Fruit fly (Drosophila melanogaster) whole organism, adult: Measurements from ENCODE around the gene CG7766.

ENCODE experiments used
- CG12768 ChIP-seq: fragments of 200-800 bp; sonication (Bioruptor generic); optimal IDR thresholded peaks from 2 replicates; lab custom pipeline; 2017; ENCODE audit warnings: missing biosample characterization, missing genetic modification characterization, mild to moderate bottlenecking, moderate library complexity, missing genetic modification reagents
- CG14711 ChIP-seq: fragments of 200-800 bp; sonication (Bioruptor generic); optimal IDR thresholded peaks from 2 replicates; lab custom pipeline; 2018; ENCODE audit warnings: missing biosample characterization, mild to moderate bottlenecking, missing genetic modification characterization, moderate library complexity
- CG1620 ChIP-seq: fragments of 200-800 bp; sonication (Bioruptor generic); optimal IDR thresholded peaks from 2 replicates; lab custom pipeline; 2016; ENCODE audit warnings: missing biosample characterization, missing genetic modification characterization
- CG33017 ChIP-seq: fragments of 200-800 bp; sonication (Bioruptor generic); optimal IDR thresholded peaks from 2 replicates; lab custom pipeline; 2018; ENCODE audit warnings: missing biosample characterization, mild to moderate bottlenecking, missing genetic modification characterization, moderate library complexity
- CG5204 ChIP-seq: fragments of 200-800 bp; sonication (Bioruptor generic); optimal IDR thresholded peaks from 2 replicates; lab custom pipeline; 2016; ENCODE audit warnings: missing biosample characterization, missing genetic modification characterization
- CG7045 ChIP-seq: fragments of 200-800 bp; sonication (Bioruptor generic); optimal IDR thresholded peaks from 2 replicates; lab custom pipeline; 2017; ENCODE audit warnings: missing biosample characterization, mild to moderate bottlenecking, missing genetic modification characterization
- CG7101 ChIP-seq: fragments of 200-800 bp; sonication (Bioruptor generic); optimal IDR thresholded peaks from 2 replicates; lab custom pipeline; 2018; ENCODE audit warnings: missing biosample characterization, mild to moderate bottlenecking, missing genetic modification characterization, moderate library complexity
- Clk ChIP-seq: fragments of 200-800 bp; sonication (Bioruptor generic); optimal IDR thresholded peaks from 2 replicates; lab custom pipeline; 2017; ENCODE audit warnings: missing biosample characterization, missing genetic modification characterization
- Crg-1 ChIP-seq: fragments of 200-800 bp; sonication (Bioruptor generic); optimal IDR thresholded peaks from 2 replicates; lab custom pipeline; 2016; ENCODE audit warnings: missing biosample characterization, missing genetic modification characterization
- Hr96 ChIP-seq: fragments of 200-800 bp; sonication (Bioruptor generic); optimal IDR thresholded peaks from 2 replicates; lab custom pipeline; 2016; ENCODE audit warnings: missing biosample characterization, missing genetic modification characterization
- Mnt ChIP-seq: fragments of 200-800 bp; sonication (Bioruptor generic); optimal IDR thresholded peaks from 2 replicates; lab custom pipeline; 2016; ENCODE audit warnings: missing biosample characterization, mild to moderate bottlenecking, missing genetic modification characterization
- bab1 ChIP-seq: fragments of 200-800 bp; sonication (Bioruptor generic); optimal IDR thresholded peaks from 3 replicates; lab custom pipeline; 2019; ENCODE audit warnings: missing biosample characterization, mild to moderate bottlenecking, missing genetic modification characterization, moderate library complexity
- cic ChIP-seq: fragments of 200-800 bp; sonication (Bioruptor generic); optimal IDR thresholded peaks from 2 replicates; lab custom pipeline; 2017; ENCODE audit warnings: missing biosample characterization, mild to moderate bottlenecking, missing genetic modification characterization, moderate library complexity
- kay ChIP-seq: fragments of 200-800 bp; sonication (Bioruptor generic); peaks from one replicate; lab custom pipeline; 2016; ENCODE audit warnings: missing biosample characterization, missing genetic modification characterization, borderline replicate concordance
- ovo ChIP-seq: fragments of 200-800 bp; sonication (Bioruptor generic); optimal IDR thresholded peaks from 2 replicates; lab custom pipeline; 2016; ENCODE audit warnings: missing biosample characterization, missing genetic modification characterization
- pad ChIP-seq: fragments of 200-800 bp; sonication (Bioruptor generic); optimal IDR thresholded peaks from 3 replicates; lab custom pipeline; 2017; ENCODE audit warnings: missing biosample characterization, missing genetic modification characterization, mild to moderate bottlenecking, moderate library complexity, missing genetic modification reagents
- tj ChIP-seq: fragments of 200-800 bp; sonication (Bioruptor generic); optimal IDR thresholded peaks from 3 replicates; lab custom pipeline; 2017; ENCODE audit warnings: missing biosample characterization, mild to moderate bottlenecking, missing genetic modification characterization, moderate library complexity
- toe ChIP-seq: fragments of 200-800 bp; sonication (Bioruptor generic); optimal IDR thresholded peaks from 2 replicates; lab custom pipeline; 2016; ENCODE audit warnings: missing biosample characterization, missing genetic modification characterization

Gene CG7766

dm6 chrX:9043711-9044505, 59.6 kb downstream of the CG7766 start:
- TF ChIP-seq CG7045: no peak
- TF ChIP-seq Mnt: no peak
- no peak for TF ChIP-seq Crg-1 (GFP tag; lab: Kevin White, UChicago)
- no peak for TF ChIP-seq toe (GFP tag; lab: Kevin White, UChicago)
- no peak for TF ChIP-seq kay (GFP tag; lab: Kevin White, UChicago)
- TF ChIP-seq Clk (GFP tag; lab: Kevin White, UChicago): no peak
- no peak for TF ChIP-seq CG14711 (tag; lab: Kevin White, UChicago)
- no peak for TF ChIP-seq pad (GFP tag; lab: Kevin White, UChicago)
- no peak for TF ChIP-seq CG33017 (tag; lab: Kevin White, UChicago)
- TF ChIP-seq CG12768: no peak
- TF ChIP-seq CG7101 (tag; lab: Kevin White, UChicago): no peak
- TF ChIP-seq cic: no peak
- TF ChIP-seq bab1: no peak
- no peak for TF ChIP-seq tj (GFP tag; lab: Kevin White, UChicago)
- TF ChIP-seq Hr96 (GFP tag; lab: Kevin White, UChicago): no peak
- TF ChIP-seq CG5204: no peak
- TF ChIP-seq ovo: no peak
- TF ChIP-seq CG1620 (GFP tag; lab: Kevin White, UChicago): no peak
